Worm (Caenorhabditis elegans) whole organism, L4 larva: ENCODE measurements around the gene srsx-40.

Experiments
- F37D6.2 ChIP-seq: sonication (generic microtip); optimal IDR thresholded peaks from 2 replicates; lab custom pipeline; 2016; ENCODE audit warnings: mild to moderate bottlenecking, missing genetic modification characterization, missing compliant biosample characterization
- F44E2.7 ChIP-seq: fragments of 200-800 bp; sonication (Bioruptor generic); IDR thresholded peaks from 2 replicates; pipeline ENCODE4 v2.1.2; 2022; ENCODE audit warnings: missing genetic modification characterization, missing compliant biosample characterization
- R02D3.7 ChIP-seq: fragments of 150-350 bp; sonication (generic microtip); optimal IDR thresholded peaks from 3 replicates; lab custom pipeline; 2014; ENCODE audit warnings: missing biosample characterization, missing genetic modification characterization
- ZK337.2 ChIP-seq: fragments of 200-800 bp; sonication (Bioruptor generic); IDR thresholded peaks from 2 replicates; pipeline ENCODE4 v1.3.6; 2022; ENCODE audit warnings: missing genetic modification reagents, missing genetic modification characterization, missing compliant biosample characterization
- ZK546.5 ChIP-seq, 2 experiments: sonication (generic microtip); optimal IDR thresholded peaks; 2 replicates each; lab custom pipeline; 2017; ENCODE audit warnings: missing biosample characterization in 2 of 2, missing genetic modification characterization in 2 of 2
- ama-1 ChIP-seq: fragments of 150-350 bp; optimal IDR thresholded peaks from 2 replicates; lab custom pipeline; 2014; ENCODE audit warnings: inconsistent platforms, mixed read lengths
- arid-1 ChIP-seq: fragments of 200-800 bp; sonication (Bioruptor generic); conservative IDR thresholded peaks from 2 replicates; pipeline ENCODE4 v1.3.6; 2022; ENCODE audit warnings: missing genetic modification reagents, missing genetic modification characterization, missing compliant biosample characterization
- attf-4 ChIP-seq: sonication (generic microtip); optimal IDR thresholded peaks from 3 replicates; lab custom pipeline; 2017; ENCODE audit warnings: missing biosample characterization, missing genetic modification characterization
- ceh-20 ChIP-seq: fragments of 200-800 bp; sonication (Bioruptor generic); IDR thresholded peaks from 2 replicates; pipeline ENCODE4 v1.3.6; 2022; ENCODE audit warnings: missing genetic modification reagents, missing genetic modification characterization, missing compliant biosample characterization
- ceh-28 ChIP-seq: fragments of 150-350 bp; optimal IDR thresholded peaks from 2 replicates; lab custom pipeline; 2014; ENCODE audit warnings: missing biosample characterization, missing genetic modification reagents, missing genetic modification characterization
- ceh-32 ChIP-seq: sonication (generic microtip); optimal IDR thresholded peaks from 2 replicates; lab custom pipeline; 2016; ENCODE audit warnings: mild to moderate bottlenecking, missing genetic modification characterization, missing compliant biosample characterization; ENCODE audit not compliant: poor library complexity
- ceh-44 ChIP-seq: fragments of 200-800 bp; sonication (Bioruptor generic); IDR thresholded peaks from 2 replicates; pipeline ENCODE4 v1.3.6; 2022; ENCODE audit warnings: missing genetic modification reagents, missing genetic modification characterization, missing compliant biosample characterization
- ceh-62 ChIP-seq: sonication (generic microtip); optimal IDR thresholded peaks from 2 replicates; lab custom pipeline; 2017; ENCODE audit warnings: missing biosample characterization, missing genetic modification characterization
- ceh-82 ChIP-seq: sonication (generic microtip); optimal IDR thresholded peaks from 2 replicates; lab custom pipeline; 2017; ENCODE audit warnings: missing biosample characterization, missing genetic modification characterization
- ces-1 ChIP-seq: fragments of 150-350 bp; sonication (generic microtip); optimal IDR thresholded peaks from 4 replicates; lab custom pipeline; 2014; ENCODE audit warnings: missing biosample characterization, missing genetic modification reagents, missing genetic modification characterization
- cey-2 ChIP-seq: sonication (generic microtip); optimal IDR thresholded peaks from 3 replicates; lab custom pipeline; 2017; ENCODE audit warnings: missing genetic modification characterization, mild to moderate bottlenecking, missing compliant biosample characterization, antibody characterized with exemption, borderline replicate concordance; ENCODE audit not compliant: insufficient read depth
- daf-12 ChIP-seq: fragments of 150-350 bp; optimal IDR thresholded peaks from 2 replicates; lab custom pipeline; 2014; ENCODE audit warnings: missing biosample characterization, missing genetic modification reagents, missing genetic modification characterization
- daf-8 ChIP-seq: fragments of 200-800 bp; sonication (Bioruptor generic); IDR thresholded peaks from 2 replicates; pipeline ENCODE4 v1.3.6; 2022; ENCODE audit warnings: missing genetic modification characterization, missing compliant biosample characterization
- dmd-6 ChIP-seq: fragments of 200-800 bp; sonication (Bioruptor generic); IDR thresholded peaks from 2 replicates; pipeline ENCODE4 v1.3.6; 2022; ENCODE audit warnings: missing genetic modification reagents, missing genetic modification characterization, missing compliant biosample characterization
- dpl-1 ChIP-seq: fragments of 150-350 bp; optimal IDR thresholded peaks from 2 replicates; lab custom pipeline; 2014; ENCODE audit warnings: missing biosample characterization, missing genetic modification reagents, missing genetic modification characterization
- duxl-1 ChIP-seq: sonication (generic microtip); optimal IDR thresholded peaks from 2 replicates; lab custom pipeline; 2016; ENCODE audit warnings: mild to moderate bottlenecking, missing genetic modification characterization, moderate library complexity, missing compliant biosample characterization; ENCODE audit not compliant: poor library complexity
- egl-27 ChIP-seq: sonication (generic microtip); optimal IDR thresholded peaks from 3 replicates; lab custom pipeline; 2017; ENCODE audit warnings: missing biosample characterization, missing genetic modification reagents, missing genetic modification characterization
- fos-1 ChIP-seq: fragments of 150-350 bp; optimal IDR thresholded peaks from 2 replicates; lab custom pipeline; 2014; ENCODE audit warnings: missing biosample characterization, missing genetic modification characterization
- gei-8 ChIP-seq: fragments of 200-800 bp; sonication (Bioruptor generic); optimal IDR thresholded peaks from 2 replicates; lab custom pipeline; 2018; ENCODE audit warnings: mild to moderate bottlenecking, missing genetic modification characterization, missing compliant biosample characterization
- hlh-30 ChIP-seq: sonication (generic microtip); optimal IDR thresholded peaks from 2 replicates; lab custom pipeline; 2017; ENCODE audit warnings: antibody characterized with exemption, mild to moderate bottlenecking, missing genetic modification characterization, missing compliant biosample characterization; ENCODE audit not compliant: insufficient read depth
- jun-1 ChIP-seq: fragments of 150-350 bp; optimal IDR thresholded peaks from 2 replicates; lab custom pipeline; 2014; ENCODE audit warnings: missing biosample characterization, missing genetic modification reagents, missing genetic modification characterization
- lin-13 ChIP-seq: fragments of 150-350 bp; optimal IDR thresholded peaks from 2 replicates; lab custom pipeline; 2014; ENCODE audit warnings: missing biosample characterization, missing genetic modification reagents, missing genetic modification characterization
- lin-15B ChIP-seq: fragments of 150-350 bp; sonication (generic microtip); optimal IDR thresholded peaks from 3 replicates; lab custom pipeline; 2014; ENCODE audit warnings: missing biosample characterization, missing genetic modification characterization
- lin-29 ChIP-seq: fragments of 200-800 bp; sonication (Bioruptor generic); IDR thresholded peaks from 2 replicates; pipeline ENCODE4 v1.3.6; 2022; ENCODE audit warnings: missing genetic modification reagents, missing genetic modification characterization, missing compliant biosample characterization
- lin-38 ChIP-seq: fragments of 200-800 bp; sonication (Bioruptor generic); IDR thresholded peaks from 2 replicates; pipeline ENCODE4 v1.3.6; 2022; ENCODE audit warnings: missing genetic modification reagents, missing genetic modification characterization, missing compliant biosample characterization
- lin-39 ChIP-seq: fragments of 150-350 bp; optimal IDR thresholded peaks from 2 replicates; lab custom pipeline; 2014; ENCODE audit warnings: missing biosample characterization, missing genetic modification reagents, missing genetic modification characterization
- madf-5 ChIP-seq, 2 experiments: fragments of 200-800 bp; sonication (Bioruptor generic); IDR thresholded peaks; 2 replicates each; pipeline ENCODE4 v1.3.6; 2022; ENCODE audit warnings: missing compliant biosample characterization in 2 of 2, missing genetic modification characterization in 2 of 2
- mdl-1 ChIP-seq, 2 experiments: fragments of 150-350 bp in 1 of 2; sonication (generic microtip) in 1 of 2; optimal IDR thresholded peaks; 2 replicates each; lab custom pipeline; 2014 to 2017; ENCODE audit warnings: missing biosample characterization in 2 of 2, missing genetic modification characterization in 2 of 2
- mdt-29 ChIP-seq: fragments of 200-800 bp; sonication (Bioruptor generic); IDR thresholded peaks from 2 replicates; pipeline ENCODE4 v1.3.6; 2022; ENCODE audit warnings: missing genetic modification reagents, missing genetic modification characterization, missing compliant biosample characterization
- mxl-2 ChIP-seq: fragments of 200-800 bp; sonication (Bioruptor generic); conservative IDR thresholded peaks from 2 replicates; pipeline ENCODE4 v1.3.6; 2022; ENCODE audit warnings: missing genetic modification reagents, missing genetic modification characterization, missing compliant biosample characterization
- nhr-10 ChIP-seq: fragments of 150-350 bp; optimal IDR thresholded peaks from 2 replicates; lab custom pipeline; 2014; ENCODE audit warnings: missing biosample characterization, missing genetic modification characterization
- nhr-11 ChIP-seq: fragments of 150-350 bp; optimal IDR thresholded peaks from 2 replicates; lab custom pipeline; 2014; ENCODE audit warnings: missing biosample characterization, missing genetic modification characterization
- nhr-237 ChIP-seq: sonication (generic microtip); optimal IDR thresholded peaks from 2 replicates; lab custom pipeline; 2017; ENCODE audit warnings: missing biosample characterization, missing genetic modification characterization
- nhr-28 ChIP-seq: fragments of 150-350 bp; optimal IDR thresholded peaks from 2 replicates; lab custom pipeline; 2014; ENCODE audit warnings: missing biosample characterization, missing genetic modification characterization
- nhr-48 ChIP-seq: sonication (generic microtip); optimal IDR thresholded peaks from 2 replicates; lab custom pipeline; 2016; ENCODE audit warnings: mild to moderate bottlenecking, missing genetic modification characterization, missing compliant biosample characterization
- nhr-76 ChIP-seq: fragments of 150-350 bp; optimal IDR thresholded peaks from 2 replicates; lab custom pipeline; 2014; ENCODE audit warnings: missing biosample characterization, missing genetic modification characterization
- nhr-77 ChIP-seq: fragments of 150-350 bp; optimal IDR thresholded peaks from 2 replicates; lab custom pipeline; 2014; ENCODE audit warnings: missing biosample characterization, missing genetic modification characterization
- php-3 ChIP-seq: fragments of 200-800 bp; sonication (Bioruptor generic); IDR thresholded peaks from 2 replicates; pipeline ENCODE4 v1.3.6; 2022; ENCODE audit warnings: missing genetic modification reagents, missing genetic modification characterization, missing compliant biosample characterization
- rbr-2 ChIP-seq: sonication (generic microtip); optimal IDR thresholded peaks from 2 replicates; lab custom pipeline; 2016; ENCODE audit warnings: missing genotype, missing genetic modification characterization, missing compliant biosample characterization
- sdz-12 ChIP-seq: fragments of 200-800 bp; sonication (Bioruptor generic); optimal IDR thresholded peaks from 2 replicates; lab custom pipeline; 2018; ENCODE audit warnings: mild to moderate bottlenecking, missing genetic modification characterization, missing compliant biosample characterization
- skn-1 ChIP-seq: fragments of 150-350 bp; optimal IDR thresholded peaks from 2 replicates; lab custom pipeline; 2014; ENCODE audit warnings: missing biosample characterization, missing genetic modification characterization
- snpc-4 ChIP-seq: fragments of 150-350 bp; optimal IDR thresholded peaks from 2 replicates; lab custom pipeline; 2014; ENCODE audit warnings: missing biosample characterization, missing genetic modification characterization
- spr-1 ChIP-seq: sonication (generic microtip); optimal IDR thresholded peaks from 2 replicates; lab custom pipeline; 2016; ENCODE audit warnings: mild to moderate bottlenecking, missing genetic modification characterization, missing compliant biosample characterization
- vab-7 ChIP-seq: fragments of 200-800 bp; sonication (Bioruptor generic); IDR thresholded peaks from 2 replicates; pipeline ENCODE4 v1.3.6; 2022; ENCODE audit warnings: missing genetic modification reagents, missing genetic modification characterization, missing compliant biosample characterization
- zag-1 ChIP-seq: fragments of 150-350 bp; optimal IDR thresholded peaks from 2 replicates; lab custom pipeline; 2014; ENCODE audit warnings: missing biosample characterization, missing genetic modification characterization
- zfp-2 ChIP-seq: sonication (generic microtip); optimal IDR thresholded peaks from 2 replicates; lab custom pipeline; 2016; ENCODE audit warnings: mild to moderate bottlenecking, missing genetic modification characterization, missing compliant biosample characterization
- zip-2 ChIP-seq: fragments of 150-350 bp; optimal IDR thresholded peaks from 2 replicates; lab custom pipeline; 2014; ENCODE audit warnings: missing biosample characterization, missing genetic modification characterization
- ztf-11 ChIP-seq: fragments of 150-350 bp; optimal IDR thresholded peaks from 2 replicates; lab custom pipeline; 2014; ENCODE audit warnings: missing biosample characterization, missing genetic modification characterization

srsx-40 gene

ce11 chrV:7730488-7730887 lies 27.1 kb upstream of the srsx-40 start:
- TF ChIP-seq arid-1 (GFP tag; lab: Robert Waterston, UW) (0 out of 2 replicates have a peak, but pooled peaks have one; percentile 61), ceh-82 (tag; lab: Kevin White, UChicago) (no peak), snpc-4 (no peak), sdz-12 (no peak), F37D6.2 (tag; lab: Kevin White, UChicago) (no peak), fos-1 (tag; lab: Kevin White, UChicago) (no peak), madf-5 (GFP tag; IDR thresholded peaks at IDR 0.05; lab: Robert Waterston, UW) (no peak), ZK546.5 (tag; optimal IDR thresholded peaks at IDR 0.05; lab: Kevin White, UChicago) (no peak), nhr-10 (tag; lab: Kevin White, UChicago) (no peak), ztf-11 (tag; lab: Kevin White, UChicago) (no peak), mxl-2 (GFP tag; lab: Robert Waterston, UW) (no peak), zfp-2 (tag; lab: Kevin White, UChicago) (no peak), gei-8 (peak; percentile 24), nhr-237 (tag; lab: Kevin White, UChicago) (no peak), attf-4 (tag; lab: Kevin White, UChicago) (no peak), ceh-32 (no peak), nhr-76 (tag; lab: Kevin White, UChicago) (no peak), skn-1 (tag; lab: Kevin White, UChicago) (no peak), lin-38 (peak; percentile 26; the same call in 1 of the 2 replicates), nhr-77 (tag; lab: Kevin White, UChicago) (no peak), cey-2 (tag; lab: Kevin White, UChicago) (no peak), dmd-6 (GFP tag; lab: Robert Waterston, UW) (peak; percentile 37; the same call in 1 of the 2 replicates), jun-1 (tag; lab: Kevin White, UChicago) (no peak), ces-1 (GFP tag; lab: Kevin White, UChicago) (no peak), ceh-20 (GFP tag; lab: Robert Waterston, UW) (no peak), mdl-1 (tag; optimal IDR thresholded peaks at IDR 0.05; lab: Kevin White, UChicago) (no peak), ama-1 (lab: Kevin White, UChicago) (no peak), zag-1 (no peak), nhr-11 (no peak), hlh-30 (peak; percentile 64), R02D3.7 (no peak), lin-13 (no peak), ZK337.2 (no peak), php-3 (GFP tag; lab: Robert Waterston, UW) (no peak), dpl-1 (GFP tag; lab: Kevin White, UChicago) (peak; percentile 38), zip-2 (tag; lab: Kevin White, UChicago) (no peak), spr-1 (tag; lab: Kevin White, UChicago) (no peak), vab-7 (no peak), lin-29 (GFP tag; lab: Robert Waterston, UW) (no peak), lin-15B (no peak), duxl-1 (tag; lab: Kevin White, UChicago) (peak; percentile 42), ceh-62 (tag; lab: Kevin White, UChicago) (no peak), daf-12 (tag; lab: Kevin White, UChicago) (no peak), egl-27 (tag; lab: Kevin White, UChicago) (no peak), F44E2.7 (no peak), rbr-2 (peak; percentile 56), lin-39 (tag; lab: Kevin White, UChicago) (no peak), daf-8 (GFP tag; lab: Robert Waterston, UW) (no peak), nhr-28 (tag; lab: Kevin White, UChicago) (peak; percentile 7), ceh-28 (tag; lab: Kevin White, UChicago) (no peak), mdt-29 (GFP tag; lab: Robert Waterston, UW) (no peak), ceh-44 (GFP tag; lab: Robert Waterston, UW) (0 out of 2 replicates have a peak, but pooled peaks have one; percentile 6), nhr-48 (tag; lab: Kevin White, UChicago) (no peak)
